Worm (Caenorhabditis elegans) whole organism, young adult: ENCODE data around the gene B0222.1.
"Not testable (repeated sequence)": the region's sequence is repeated elsewhere in the genome, so short reads cannot be mapped to it uniquely, and the experiment has no call there.

Experiments used
- T07F8.4 ChIP-seq: sonication (generic microtip); optimal IDR thresholded peaks from 2 replicates; lab custom pipeline; 2016; ENCODE audit warnings: mild to moderate bottlenecking, missing genetic modification characterization, moderate library complexity, missing compliant biosample characterization
- ceh-27 ChIP-seq: fragments of 200-800 bp; sonication (Bioruptor generic); optimal IDR thresholded peaks from 2 replicates; lab custom pipeline; 2018; ENCODE audit warnings: mild to moderate bottlenecking, missing genetic modification characterization, moderate library complexity, missing compliant biosample characterization
- hsf-1 ChIP-seq: fragments of 200-800 bp; sonication (Bioruptor generic); IDR thresholded peaks from 2 replicates; pipeline ENCODE4 v1.3.6; 2022; ENCODE audit warnings: missing genetic modification reagents, missing genetic modification characterization, missing compliant biosample characterization
- sdz-38 ChIP-seq: sonication (generic microtip); optimal IDR thresholded peaks from 2 replicates; lab custom pipeline; 2016; ENCODE audit warnings: missing genotype, missing genetic modification characterization, missing compliant biosample characterization

DNA sequence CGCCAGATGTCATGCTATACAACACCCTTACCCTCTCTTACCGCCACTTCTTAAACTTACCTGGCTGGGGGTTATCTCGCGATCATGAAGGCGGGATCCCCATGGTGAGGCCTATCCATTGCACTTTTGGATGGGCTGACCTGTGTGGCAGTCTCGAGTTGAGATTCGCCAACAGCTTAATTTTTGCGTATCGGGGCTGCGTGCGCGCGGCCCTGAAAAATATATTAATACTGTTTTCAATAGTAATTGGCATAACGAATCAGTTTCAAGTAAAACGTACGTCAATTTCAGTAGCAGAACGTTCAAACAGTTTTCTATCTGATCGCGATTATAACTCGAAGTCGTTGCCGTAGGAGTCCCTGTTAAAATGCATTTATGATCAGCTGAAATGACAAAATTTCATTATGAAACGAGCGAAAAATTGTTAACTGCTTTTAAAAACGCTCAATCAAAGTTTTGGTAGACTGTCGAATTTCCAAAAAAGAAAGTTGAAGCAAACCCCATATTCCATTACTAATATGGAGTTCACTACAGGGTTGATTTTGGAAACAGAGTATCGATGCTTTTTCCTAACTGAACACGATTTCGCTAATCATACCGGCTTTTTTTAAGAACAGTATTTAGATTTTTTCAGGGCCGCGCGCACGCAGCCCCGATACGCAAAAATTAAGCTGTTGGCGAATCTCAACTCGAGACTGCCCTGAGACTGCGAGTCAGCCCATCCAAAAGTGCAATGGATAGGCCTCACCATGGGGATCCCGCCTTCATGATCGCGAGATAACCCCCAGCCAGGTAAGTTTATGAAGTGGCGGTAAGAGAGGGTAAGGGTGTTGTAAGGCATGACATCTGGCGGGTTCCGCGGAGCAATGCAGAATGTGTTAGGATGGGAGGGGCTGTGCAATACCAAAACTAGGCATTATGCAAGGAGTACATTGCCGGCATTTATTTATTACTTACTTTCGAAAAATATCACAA lies 42.9 kb upstream of the B0222.1 start:
- TF ChIP-seq ceh-27; sdz-38 (tag; lab: Kevin White, UChicago); T07F8.4 (tag; lab: Kevin White, UChicago): not testable (repeated sequence)
- TF ChIP-seq hsf-1 = peak; percentile 58
